Fruit fly (Drosophila melanogaster): ENCODE data around the gene CG31709.

DNA sequence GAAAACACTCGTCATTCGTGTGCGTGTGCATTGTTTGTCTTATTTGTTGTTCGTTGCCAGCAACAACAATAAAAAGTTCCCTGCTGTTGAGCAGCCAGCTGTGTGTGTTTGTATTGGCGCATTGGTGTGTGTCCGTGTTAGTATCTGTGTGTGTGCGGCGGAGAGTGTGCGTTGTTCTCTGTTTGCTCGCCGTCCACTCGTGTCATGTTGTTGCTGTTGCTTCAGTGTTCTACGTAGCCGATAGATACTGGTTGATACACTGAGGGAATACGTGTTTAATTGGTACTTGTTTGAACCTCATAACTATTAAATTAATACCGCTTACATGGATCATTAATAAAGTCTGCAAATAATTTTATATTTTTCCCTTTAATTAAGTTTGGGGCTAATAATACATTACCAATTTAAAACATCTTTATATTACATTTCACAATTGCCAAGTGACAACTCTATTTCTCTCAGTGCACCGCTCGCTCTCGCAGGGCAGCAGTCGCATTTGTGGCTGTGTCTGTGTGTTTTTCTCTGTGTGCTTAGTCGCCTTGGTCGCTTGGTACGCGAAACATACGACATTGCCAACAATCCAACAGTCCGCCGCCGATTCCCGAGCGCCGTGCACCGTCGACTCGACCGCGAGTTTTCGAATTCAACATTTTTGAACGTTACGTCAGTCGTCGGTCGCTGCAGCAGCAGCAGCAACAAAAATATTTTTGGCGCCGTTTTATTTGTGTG lies 10.9 kb downstream of the CG31709 start, which contains the start of gene brwl:
- TF ChIP-seq D19B (GFP tag; optimal IDR thresholded peaks at IDR 0.05) = peak; percentile 93
- no peak for TF ChIP-seq CG14860 (GFP tag; IDR thresholded peaks at IDR 0.05; ENCODE audit: partially characterized antibody)
- TF ChIP-seq fd102C (GFP tag; optimal IDR thresholded peaks at IDR 0.05) = peak; percentile 96
- peak; percentile 98 for TF ChIP-seq Awh (GFP tag; IDR thresholded peaks at IDR 0.05)
- TF ChIP-seq CG4424 (GFP tag; optimal IDR thresholded peaks at IDR 0.05) = peak; percentile 99

All from whole organism, embryonic.